Fruit fly (Drosophila melanogaster): ENCODE measurements around the gene Past1.

DNA sequence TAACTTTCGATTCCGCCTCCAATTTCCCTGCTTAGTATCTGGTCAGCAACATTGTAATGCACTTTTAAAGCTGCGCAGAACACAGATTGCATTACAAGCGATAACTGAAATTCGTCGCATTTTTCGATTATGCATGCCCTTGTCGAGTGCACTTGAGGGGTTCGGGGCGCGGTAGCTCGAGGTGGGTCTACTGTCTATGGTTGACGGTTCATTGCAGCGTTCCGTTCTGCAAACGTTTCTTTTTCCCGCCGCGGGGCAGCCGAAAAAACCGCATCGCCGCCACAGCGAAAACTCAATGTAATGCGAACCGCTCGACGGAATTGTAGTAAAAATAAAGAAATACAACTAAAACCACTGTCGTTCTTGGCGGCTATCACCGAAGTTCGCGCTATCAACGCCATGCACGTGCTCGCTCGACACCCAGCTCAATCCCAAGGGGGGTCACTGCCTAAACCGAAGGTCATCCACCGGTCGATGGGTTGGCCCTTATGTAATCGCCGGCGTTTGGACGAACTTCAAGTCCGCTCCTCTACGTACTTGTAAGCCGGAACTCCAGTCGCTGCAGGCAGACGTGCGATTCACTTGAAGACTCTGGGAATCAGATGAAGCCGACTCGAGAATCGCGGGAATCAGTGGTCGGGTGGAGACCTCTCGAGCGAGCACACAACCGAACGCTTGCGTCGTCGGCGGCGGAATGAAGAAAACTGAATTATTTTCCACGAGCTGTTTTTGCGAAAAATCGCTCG is 8.3 kb upstream of the Past1 start, which contains the start of gene kar:
- no peak for TF ChIP-seq Sry-δ (GFP tag; optimal IDR thresholded peaks at IDR 0.05)
- TF ChIP-seq Trl (optimal IDR thresholded peaks at IDR 0.05) = no peak
- TF ChIP-seq Trl (GFP tag; optimal IDR thresholded peaks at IDR 0.05) = no peak
- TF ChIP-seq sob (GFP tag; IDR thresholded peaks at IDR 0.05) = no peak
- no peak for TF ChIP-seq D19B (GFP tag; optimal IDR thresholded peaks at IDR 0.05)
- no peak for TF ChIP-seq CG33557 (GFP tag; optimal IDR thresholded peaks at IDR 0.05)
- TF ChIP-seq CG3065 (GFP tag; optimal IDR thresholded peaks at IDR 0.05) = no peak

Measured in whole organism, embryonic.